Worm (Caenorhabditis elegans) whole organism, early embryonic: ENCODE measurements around the gene Y71H2AR.2.

Experiments used
- B0310.2 ChIP-seq: sonication (generic microtip); optimal IDR thresholded peaks from 2 replicates; lab custom pipeline; 2016; ENCODE audit warnings: mild to moderate bottlenecking, missing genetic modification characterization, missing compliant biosample characterization
- F13C5.2 ChIP-seq: sonication (generic microtip); optimal IDR thresholded peaks from 2 replicates; lab custom pipeline; 2017; ENCODE audit warnings: mild to moderate bottlenecking, missing genetic modification characterization, inconsistent platforms, missing compliant biosample characterization
- ama-1 ChIP-seq: fragments of 150-350 bp; optimal IDR thresholded peaks from 2 replicates; lab custom pipeline; 2014
- ets-7 ChIP-seq: sonication (generic microtip); optimal IDR thresholded peaks from 2 replicates; lab custom pipeline; 2016; ENCODE audit warnings: missing genotype, missing genetic modification characterization, missing compliant biosample characterization
- flt-1 ChIP-seq: fragments of 200-800 bp; sonication (Bioruptor generic); IDR thresholded peaks from 2 replicates; pipeline ENCODE4 v1.3.6; 2022; ENCODE audit warnings: missing genetic modification characterization, missing compliant biosample characterization
- hmbx-1 ChIP-seq: sonication (generic microtip); optimal IDR thresholded peaks from 2 replicates; lab custom pipeline; 2016; ENCODE audit warnings: mild to moderate bottlenecking, missing genetic modification characterization, missing compliant biosample characterization
- pes-1 ChIP-seq: fragments of 200-800 bp; sonication (Bioruptor generic); IDR thresholded peaks from 2 replicates; pipeline ENCODE4 v1.3.6; 2022; ENCODE audit warnings: missing genetic modification reagents, missing genetic modification characterization, missing compliant biosample characterization
- scrt-1 ChIP-seq: fragments of 200-800 bp; sonication (Bioruptor generic); IDR thresholded peaks from 2 replicates; pipeline ENCODE4 v1.3.6; 2022; ENCODE audit warnings: missing genetic modification characterization, missing compliant biosample characterization

DNA sequence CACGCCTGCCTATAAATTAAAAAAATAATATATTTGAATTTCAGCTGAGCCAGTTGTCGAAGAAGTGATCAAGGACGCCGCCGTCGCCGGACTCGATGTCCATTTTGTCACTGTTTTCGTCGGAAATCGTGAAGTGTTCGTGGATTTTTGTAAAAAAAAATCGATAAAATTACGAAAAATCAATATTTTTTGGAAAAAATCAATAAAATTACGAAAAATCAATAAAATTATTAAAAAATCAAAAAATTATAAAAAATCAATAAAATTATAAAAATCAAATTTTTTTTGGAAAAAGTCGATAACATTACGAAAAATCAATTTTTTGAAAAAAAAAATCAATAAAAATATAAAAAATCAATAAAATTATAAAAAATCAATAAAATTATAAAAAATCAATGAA, 5.7 kb downstream of the Y71H2AR.2 start:
- TF ChIP-seq ama-1 = no peak
- no peak for TF ChIP-seq hmbx-1
- no peak for TF ChIP-seq scrt-1 (GFP tag; lab: Robert Waterston, UW)
- TF ChIP-seq ets-7 (tag; lab: Kevin White, UChicago) = no peak
- TF ChIP-seq flt-1 (GFP tag; lab: Robert Waterston, UW) = no peak
- TF ChIP-seq pes-1 (GFP tag; lab: Robert Waterston, UW) = no peak
- no peak for TF ChIP-seq F13C5.2 (tag; lab: Kevin White, UChicago)
- no peak for TF ChIP-seq B0310.2 (tag; lab: Kevin White, UChicago)
